Fruit fly (Drosophila melanogaster): Measurements from ENCODE around the gene CG6834.
A peak's percentile ranks its signal among the peaks of the same experiment; 100 is the strongest.

CG6834 gene

dm6 chr3R:11673955-11674663 is 13.8 kb downstream of the CG6834 start, which contains the start of gene CG14715 (continued):
- TF ChIP-seq Meics (GFP tag; optimal IDR thresholded peaks at IDR 0.05) (peak; percentile 6), CG11696 (GFP tag; IDR thresholded peaks at IDR 0.05) (no peak), PHDP (tag; optimal IDR thresholded peaks at IDR 0.05) (peak; percentile 28), croc (GFP tag; conservative IDR thresholded peaks at IDR 0.05) (no peak), Dfd (GFP tag; optimal IDR thresholded peaks at IDR 0.05) (no peak), CG4424 (GFP tag; optimal IDR thresholded peaks at IDR 0.05) (no peak), cwo (GFP tag; optimal IDR thresholded peaks at IDR 0.05) (no peak), Stat92E (GFP tag; optimal IDR thresholded peaks at IDR 0.05) (no peak), CG16863 (GFP tag; optimal IDR thresholded peaks at IDR 0.05) (peak; percentile 7), CG2712 (tag; optimal IDR thresholded peaks at IDR 0.05) (peak; percentile 58), ind (GFP tag; optimal IDR thresholded peaks at IDR 0.05) (peak; percentile 44), Dek (tag; optimal IDR thresholded peaks at IDR 0.05) (peak; percentile 38), nmo (GFP tag; optimal IDR thresholded peaks at IDR 0.05) (peak; percentile 74), emc (GFP tag; optimal IDR thresholded peaks at IDR 0.05) (no peak), CG16813 (GFP tag; IDR thresholded peaks at IDR 0.05; ENCODE audit: partially characterized antibody) (peak; percentile 58), run (tag; optimal IDR thresholded peaks at IDR 0.05) (no peak), CG10543 (GFP tag; optimal IDR thresholded peaks at IDR 0.05) (no peak), CG14667 (GFP tag; IDR thresholded peaks at IDR 0.05) (0 out of 2 replicates have a peak, but pooled peaks have one; percentile 7), CG10565 (GFP tag; optimal IDR thresholded peaks at IDR 0.05) (no peak), CG15514 (GFP tag; optimal IDR thresholded peaks at IDR 0.05) (peak; percentile 86), CG13287 (GFP tag; IDR thresholded peaks at IDR 0.05; ENCODE audit: partially characterized antibody) (peak; percentile 72), corto (GFP tag; optimal IDR thresholded peaks at IDR 0.05) (no peak), Fer3 (tag; optimal IDR thresholded peaks at IDR 0.05) (peak; percentile 3), kay (GFP tag; optimal IDR thresholded peaks at IDR 0.05) (peak; percentile 11), stwl (tag; optimal IDR thresholded peaks at IDR 0.05) (peak; percentile 69), CG6683 (GFP tag; optimal IDR thresholded peaks at IDR 0.05) (no peak), CG17361 (GFP tag; IDR thresholded peaks at IDR 0.05) (peak; percentile 60; the same call in 2 of the 3 replicates), ems (GFP tag; optimal IDR thresholded peaks at IDR 0.05) (no peak), CG7963 (GFP tag; IDR thresholded peaks at IDR 0.05; ENCODE audit: partially characterized antibody) (no peak), CG6272 (GFP tag; IDR thresholded peaks at IDR 0.05) (no peak), CG2875 (GFP tag; optimal IDR thresholded peaks at IDR 0.05) (no peak), Bteb2 (GFP tag; optimal IDR thresholded peaks at IDR 0.05) (no peak), tna (GFP tag; IDR thresholded peaks at IDR 0.05; ENCODE audit: partially characterized antibody) (no peak), pan (optimal IDR thresholded peaks at IDR 0.05) (no peak), pan (GFP tag; optimal IDR thresholded peaks at IDR 0.05 in 1 of 2, IDR thresholded peaks at IDR 0.05 in 1 of 2) (peak in 1 of 2 experiments; percentile 58), klu (GFP tag; IDR thresholded peaks at IDR 0.05) (no peak), CG10462 (GFP tag; optimal IDR thresholded peaks at IDR 0.05) (no peak), sd (tag; optimal IDR thresholded peaks at IDR 0.05) (no peak), CG13424 (tag; optimal IDR thresholded peaks at IDR 0.05) (peak; percentile 51), gem (tag; optimal IDR thresholded peaks at IDR 0.05) (peak; percentile 72), CG6654 (GFP tag; optimal IDR thresholded peaks at IDR 0.05) (no peak), nerfin-2 (GFP tag; IDR thresholded peaks at IDR 0.05; ENCODE audit: partially characterized antibody) (no peak), Nf-YA (GFP tag; IDR thresholded peaks at IDR 0.05) (no peak), CG15601 (tag; optimal IDR thresholded peaks at IDR 0.05) (peak; percentile 57), tio (GFP tag; optimal IDR thresholded peaks at IDR 0.05) (no peak), CG8359 (GFP tag; optimal IDR thresholded peaks at IDR 0.05; ENCODE audit: borderline replicate concordance) (no peak), Scr (GFP tag; IDR thresholded peaks at IDR 0.05; ENCODE audit: partially characterized antibody) (peak; percentile 62), NC2α (GFP tag; optimal IDR thresholded peaks at IDR 0.05) (no peak)
